Worm (Caenorhabditis elegans): ENCODE results near the gene C35A5.11.

ce11 chrV:10536095-10536691 lies 33.3 kb upstream of the C35A5.11 start, which contains the start of gene ppm-1.A:
- TF ChIP-seq ceh-45 (GFP tag; IDR thresholded peaks at IDR 0.05) (no peak), lin-11 (tag; optimal IDR thresholded peaks at IDR 0.05) (no peak), tbx-2 (tag; optimal IDR thresholded peaks at IDR 0.05) (no peak), ets-4 (tag; optimal IDR thresholded peaks at IDR 0.05) (no peak), pat-9 (tag; optimal IDR thresholded peaks at IDR 0.05) (no peak), ceh-9 (tag; optimal IDR thresholded peaks at IDR 0.05) (no peak), sox-4 (tag; optimal IDR thresholded peaks at IDR 0.05) (no peak), pha-2 (tag; optimal IDR thresholded peaks at IDR 0.05) (no peak), pha-4 (tag; optimal IDR thresholded peaks at IDR 0.05) (no peak), hlh-30 (tag; optimal IDR thresholded peaks at IDR 0.05; ENCODE audit: insufficient read depth) (no peak)
